Fruit fly (Drosophila melanogaster): ENCODE results near the gene Ten-a.

The Ten-a gene

DNA sequence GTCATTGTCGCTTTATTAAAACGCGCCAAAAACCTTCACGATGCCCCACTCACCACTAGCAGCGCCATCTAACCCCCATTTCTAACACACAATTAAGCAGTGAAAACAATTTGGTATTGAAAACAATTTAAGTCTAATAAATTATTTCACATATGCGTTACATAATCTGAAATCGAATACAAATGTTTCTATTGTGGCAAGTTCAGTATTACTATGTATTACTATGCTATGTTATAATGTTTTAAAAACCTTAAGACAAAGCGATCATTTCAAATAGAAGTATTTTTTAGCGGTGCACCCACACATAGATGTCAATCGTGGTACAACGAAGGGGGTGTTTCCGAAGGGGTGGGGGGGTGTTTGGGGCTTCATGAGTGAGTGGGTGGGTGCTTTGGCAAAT is 30.1 kb downstream of the Ten-a start (continued):
- TF ChIP-seq vnd (GFP tag; IDR thresholded peaks at IDR 0.05; ENCODE audit: partially characterized antibody) (no peak), CG7839 (tag; optimal IDR thresholded peaks at IDR 0.05) (peak; percentile 54), Side (GFP tag; optimal IDR thresholded peaks at IDR 0.05) (no peak), Bteb2 (GFP tag; optimal IDR thresholded peaks at IDR 0.05) (no peak), CG13424 (tag; optimal IDR thresholded peaks at IDR 0.05) (peak; percentile 48), cg (GFP tag; optimal IDR thresholded peaks at IDR 0.05) (no peak), CG15269 (tag; optimal IDR thresholded peaks at IDR 0.05) (peak; percentile 57), CG8290 (GFP tag; optimal IDR thresholded peaks at IDR 0.05) (no peak), CG8290 (tag; optimal IDR thresholded peaks at IDR 0.05) (peak in 1 of 2 experiments; percentile 53), fd102C (GFP tag; optimal IDR thresholded peaks at IDR 0.05) (no peak), exex (tag; optimal IDR thresholded peaks at IDR 0.05) (peak; percentile 6), Atf6 (GFP tag; IDR thresholded peaks at IDR 0.05) (no peak), CG6689 (GFP tag; IDR thresholded peaks at IDR 0.05) (no peak), CG13296 (GFP tag; optimal IDR thresholded peaks at IDR 0.05) (peak; percentile 24), CG9817 (tag; optimal IDR thresholded peaks at IDR 0.05) (peak; percentile 20), Med (GFP tag) (peak; percentile 81), CG11504 (tag; optimal IDR thresholded peaks at IDR 0.05) (peak; percentile 67), CG14965 (GFP tag; optimal IDR thresholded peaks at IDR 0.05; ENCODE audit: borderline replicate concordance) (no peak), gem (tag; optimal IDR thresholded peaks at IDR 0.05) (peak; percentile 65), bsh (GFP tag; optimal IDR thresholded peaks at IDR 0.05) (no peak), crp (GFP tag; optimal IDR thresholded peaks at IDR 0.05) (no peak), Stat92E (GFP tag; optimal IDR thresholded peaks at IDR 0.05) (no peak), CG6175 (GFP tag; IDR thresholded peaks at IDR 0.05) (no peak), nau (GFP tag; optimal IDR thresholded peaks at IDR 0.05) (no peak), zfh1 (GFP tag; IDR thresholded peaks at IDR 0.05) (no peak), nom (GFP tag; optimal IDR thresholded peaks at IDR 0.05) (no peak), ftz-f1 (GFP tag; optimal IDR thresholded peaks at IDR 0.05) (no peak), CG2120 (GFP tag; optimal IDR thresholded peaks at IDR 0.05) (peak; percentile 39), Hmr (GFP tag; optimal IDR thresholded peaks at IDR 0.05) (peak; percentile 45), Nf-YB (GFP tag; optimal IDR thresholded peaks at IDR 0.05) (no peak), Sry-δ (GFP tag; optimal IDR thresholded peaks at IDR 0.05) (no peak), jumu (GFP tag; optimal IDR thresholded peaks at IDR 0.05) (no peak), Usf (GFP tag; optimal IDR thresholded peaks at IDR 0.05) (no peak), Xbp1 (GFP tag; optimal IDR thresholded peaks at IDR 0.05) (peak; percentile 3), al (GFP tag; IDR thresholded peaks at IDR 0.05) (no peak), Hr3 (GFP tag; optimal IDR thresholded peaks at IDR 0.05) (no peak), CG4854 (GFP tag; optimal IDR thresholded peaks at IDR 0.05) (no peak), HHEX (GFP tag; optimal IDR thresholded peaks at IDR 0.05) (no peak), Oli (tag; optimal IDR thresholded peaks at IDR 0.05) (peak; percentile 23), fru (optimal IDR thresholded peaks at IDR 0.05) (no peak), CG30403 (GFP tag; optimal IDR thresholded peaks at IDR 0.05) (peak; percentile 25), inv (GFP tag; IDR thresholded peaks at IDR 0.05; ENCODE audit: partially characterized antibody) (no peak), row (GFP tag; IDR thresholded peaks at IDR 0.05) (peak; percentile 59), wdn (GFP tag; IDR thresholded peaks at IDR 0.05) (no peak), CkIIα-i1 (GFP tag; IDR thresholded peaks at IDR 0.05) (no peak), kay (GFP tag; optimal IDR thresholded peaks at IDR 0.05) (no peak), Blimp-1 (GFP tag; optimal IDR thresholded peaks at IDR 0.05) (peak; percentile 35), lilli (GFP tag; optimal IDR thresholded peaks at IDR 0.05) (no peak), sr (GFP tag; IDR thresholded peaks at IDR 0.05) (no peak), lbe (GFP tag; optimal IDR thresholded peaks at IDR 0.05) (no peak), insv (GFP tag; optimal IDR thresholded peaks at IDR 0.05) (no peak)
